Worm (Caenorhabditis elegans) whole organism, early embryonic: ENCODE results near the gene ZK512.1.

ENCODE experiments used
- B0310.2 ChIP-seq: sonication (generic microtip); optimal IDR thresholded peaks from 2 replicates; lab custom pipeline; 2016; ENCODE audit warnings: mild to moderate bottlenecking, missing genetic modification characterization, missing compliant biosample characterization
- F13C5.2 ChIP-seq: sonication (generic microtip); optimal IDR thresholded peaks from 2 replicates; lab custom pipeline; 2017; ENCODE audit warnings: mild to moderate bottlenecking, missing genetic modification characterization, inconsistent platforms, missing compliant biosample characterization
- aly-1 ChIP-seq: sonication (generic microtip); optimal IDR thresholded peaks from 2 replicates; lab custom pipeline; 2016; ENCODE audit warnings: missing genetic modification characterization, missing compliant biosample characterization
- ama-1 ChIP-seq: fragments of 150-350 bp; optimal IDR thresholded peaks from 2 replicates; lab custom pipeline; 2014
- ceh-13 ChIP-seq: fragments of 200-800 bp; sonication (Bioruptor generic); optimal IDR thresholded peaks from 2 replicates; lab custom pipeline; 2018; ENCODE audit warnings: mild to moderate bottlenecking, missing genetic modification characterization, missing compliant biosample characterization
- ceh-36 ChIP-seq: sonication (generic microtip); optimal IDR thresholded peaks from 2 replicates; lab custom pipeline; 2016; ENCODE audit warnings: missing genetic modification characterization, inconsistent platforms, missing compliant biosample characterization
- ets-7 ChIP-seq: sonication (generic microtip); optimal IDR thresholded peaks from 2 replicates; lab custom pipeline; 2016; ENCODE audit warnings: missing genotype, missing genetic modification characterization, missing compliant biosample characterization
- flt-1 ChIP-seq: fragments of 200-800 bp; sonication (Bioruptor generic); IDR thresholded peaks from 2 replicates; pipeline ENCODE4 v1.3.6; 2022; ENCODE audit warnings: missing genetic modification characterization, missing compliant biosample characterization
- hmbx-1 ChIP-seq: sonication (generic microtip); optimal IDR thresholded peaks from 2 replicates; lab custom pipeline; 2016; ENCODE audit warnings: mild to moderate bottlenecking, missing genetic modification characterization, missing compliant biosample characterization
- hmg-4 ChIP-seq: fragments of 200-800 bp; sonication (Bioruptor generic); optimal IDR thresholded peaks from 2 replicates; lab custom pipeline; 2018; ENCODE audit warnings: mild to moderate bottlenecking, missing genetic modification characterization, missing compliant biosample characterization
- hnd-1 ChIP-seq: sonication (generic microtip); optimal IDR thresholded peaks from 2 replicates; lab custom pipeline; 2016; ENCODE audit warnings: missing genetic modification characterization, missing compliant biosample characterization
- pes-1 ChIP-seq: fragments of 200-800 bp; sonication (Bioruptor generic); IDR thresholded peaks from 2 replicates; pipeline ENCODE4 v1.3.6; 2022; ENCODE audit warnings: missing genetic modification reagents, missing genetic modification characterization, missing compliant biosample characterization
- scrt-1 ChIP-seq: fragments of 200-800 bp; sonication (Bioruptor generic); IDR thresholded peaks from 2 replicates; pipeline ENCODE4 v1.3.6; 2022; ENCODE audit warnings: missing genetic modification characterization, missing compliant biosample characterization
- sea-1 ChIP-seq: fragments of 200-800 bp; sonication (Bioruptor generic); conservative IDR thresholded peaks from 2 replicates; pipeline ENCODE4 v1.3.6; 2022; ENCODE audit warnings: missing genetic modification characterization, missing compliant biosample characterization
- tbx-11 ChIP-seq: fragments of 200-800 bp; sonication (Bioruptor generic); IDR thresholded peaks from 2 replicates; pipeline ENCODE4 v1.3.6; 2022; ENCODE audit warnings: missing genetic modification characterization, missing compliant biosample characterization
- tbx-37 ChIP-seq: fragments of 200-800 bp; sonication (Bioruptor generic); conservative IDR thresholded peaks from 2 replicates; pipeline ENCODE4 v1.3.6; 2022; ENCODE audit warnings: missing genetic modification reagents, missing genetic modification characterization, missing compliant biosample characterization
- tra-4 ChIP-seq: sonication (generic microtip); optimal IDR thresholded peaks from 2 replicates; lab custom pipeline; 2017; ENCODE audit warnings: missing genetic modification characterization, missing compliant biosample characterization

Gene ZK512.1

DNA sequence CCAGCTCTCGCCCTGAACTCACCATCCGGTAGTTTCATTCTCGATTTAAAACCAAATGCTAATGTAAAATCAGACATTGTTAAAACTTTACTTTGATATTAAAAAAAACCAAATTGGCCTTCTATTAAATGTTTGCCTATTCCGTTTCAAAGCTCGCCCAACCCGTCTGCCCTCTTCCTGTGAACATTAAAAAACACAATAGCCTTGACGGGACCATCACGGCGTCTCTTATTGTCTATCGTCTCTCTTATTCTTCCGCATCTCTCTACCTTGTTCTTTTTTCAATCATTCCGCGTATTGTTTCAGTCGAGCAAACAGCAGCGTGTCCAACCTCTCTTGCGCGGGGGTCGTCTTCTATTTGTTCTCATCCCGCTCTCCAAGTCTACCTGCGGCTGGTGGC lies at the start of gene ZK512.1:
ZK512.1 (plus strand) TSS at position 301 of the 400 bp plus-strand sequence.
- TF ChIP-seq hmg-4 (GFP tag; lab: Kevin White, UChicago), result peak; percentile 23
- no peak for TF ChIP-seq B0310.2 (tag; lab: Kevin White, UChicago)

DNA sequence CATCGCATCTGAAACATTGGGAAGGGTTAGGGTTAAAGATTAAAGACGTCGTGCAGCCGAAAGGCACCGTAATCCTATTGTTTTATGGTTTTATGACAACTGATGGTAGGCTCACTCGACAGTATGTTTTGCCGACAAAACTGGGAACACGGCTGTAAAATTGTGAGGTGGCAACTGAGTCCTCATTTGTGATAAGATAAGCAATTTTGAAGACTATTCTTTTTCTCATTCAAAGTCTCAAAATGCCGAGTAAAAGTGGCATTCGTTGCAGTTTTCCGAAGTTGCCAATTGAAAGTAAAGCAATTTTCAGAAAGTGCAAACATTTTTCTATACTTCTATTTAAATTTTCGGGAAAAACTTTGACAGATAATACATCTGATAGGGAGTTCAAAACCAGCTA lies 45.0 kb upstream of the ZK512.1 start:
- no peak for TF ChIP-seq ceh-13 (GFP tag; lab: Kevin White, UChicago)
- no peak for TF ChIP-seq flt-1
- no peak for TF ChIP-seq F13C5.2 (tag; lab: Kevin White, UChicago)
- TF ChIP-seq B0310.2 (tag; lab: Kevin White, UChicago), result no peak
- TF ChIP-seq aly-1 (tag; lab: Kevin White, UChicago), result no peak
- TF ChIP-seq hmg-4 (GFP tag; lab: Kevin White, UChicago), result no peak
- no peak for TF ChIP-seq tbx-37 (GFP tag; lab: Robert Waterston, UW)
- TF ChIP-seq ets-7 (tag; lab: Kevin White, UChicago), result no peak
- no peak for TF ChIP-seq tbx-11 (GFP tag; lab: Robert Waterston, UW)
- no peak for TF ChIP-seq sea-1 (GFP tag; lab: Robert Waterston, UW)
- TF ChIP-seq ama-1, result no peak
- TF ChIP-seq tra-4 (tag; lab: Kevin White, UChicago), result no peak
- no peak for TF ChIP-seq pes-1 (GFP tag; lab: Robert Waterston, UW)
- no peak for TF ChIP-seq ceh-36 (tag; lab: Kevin White, UChicago)
- TF ChIP-seq hmbx-1 (tag; lab: Kevin White, UChicago), result no peak
- TF ChIP-seq hnd-1 (tag; lab: Kevin White, UChicago), result no peak

DNA sequence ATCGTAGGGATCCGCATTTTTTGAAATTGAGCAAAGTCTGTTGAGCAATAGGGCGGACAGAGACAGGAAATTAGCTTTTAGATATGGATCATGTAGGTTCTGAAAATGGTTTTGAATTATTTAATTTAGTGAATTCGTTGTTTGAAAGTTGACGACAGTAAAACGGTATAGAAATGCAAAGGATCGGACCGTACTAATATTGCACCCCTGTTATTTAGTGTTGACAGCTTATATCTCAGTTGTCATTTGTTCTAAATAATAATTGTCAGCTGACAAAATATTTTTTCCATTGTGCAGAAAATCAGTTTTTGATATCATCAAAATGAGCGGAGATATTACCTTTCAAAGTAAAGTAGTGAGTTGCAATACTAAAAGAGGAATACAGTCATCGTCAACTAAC lies 43.4 kb upstream of the ZK512.1 start, which contains the start of gene lin-12:
lin-12 (minus strand) TSS at position 101 of the 400 bp plus-strand sequence.
- TF ChIP-seq hmbx-1 (tag; lab: Kevin White, UChicago) (no peak), tbx-37 (GFP tag; lab: Robert Waterston, UW) (no peak), F13C5.2 (tag; lab: Kevin White, UChicago) (no peak), tra-4 (tag; lab: Kevin White, UChicago) (no peak)

DNA sequence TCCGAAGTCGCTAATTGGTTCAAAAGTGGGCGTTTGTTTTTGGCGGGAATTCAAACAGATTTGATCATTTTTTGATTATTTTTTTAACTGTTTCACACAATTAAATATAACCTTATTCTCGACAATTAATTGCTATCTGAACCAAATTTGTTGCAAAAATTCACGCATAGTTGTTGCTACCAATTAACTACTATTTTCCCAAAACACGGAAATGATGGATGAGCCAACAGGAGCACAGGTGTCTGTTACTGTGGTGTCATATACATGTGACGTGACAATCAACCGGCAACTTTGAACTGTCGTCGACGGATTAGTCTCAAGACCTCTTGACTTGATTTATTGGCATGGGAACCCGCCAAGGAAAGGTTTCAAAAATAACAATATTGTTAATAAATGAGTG lies 42.0 kb upstream of the ZK512.1 start:
- TF ChIP-seq hmbx-1 (tag; lab: Kevin White, UChicago), result no peak
- no peak for TF ChIP-seq sea-1 (GFP tag; lab: Robert Waterston, UW)
- no peak for TF ChIP-seq hnd-1 (tag; lab: Kevin White, UChicago)
- TF ChIP-seq ceh-36 (tag; lab: Kevin White, UChicago), result no peak

DNA sequence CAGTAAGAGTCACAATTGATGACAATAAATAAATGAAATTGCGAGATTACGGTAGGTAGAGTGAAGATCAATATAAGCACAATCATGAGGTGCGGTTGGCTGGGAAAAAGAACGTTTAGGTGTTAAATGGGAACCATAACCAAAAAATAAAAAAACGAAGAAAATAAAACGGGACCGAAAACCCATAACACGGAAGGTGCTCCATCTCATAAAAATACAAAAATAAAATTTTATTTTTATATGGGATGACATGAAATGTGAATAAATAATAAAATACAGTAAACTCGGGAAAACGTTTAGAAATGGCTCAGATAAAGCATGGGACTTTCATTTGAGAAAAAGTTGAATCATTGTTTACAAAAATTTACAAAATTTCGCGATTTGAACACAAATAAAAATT lies 39.2 kb upstream of the ZK512.1 start, which contains the start of gene F02A9.7:
F02A9.7 (minus strand) TSS at position 101 of the 400 bp plus-strand sequence.
- TF ChIP-seq ceh-13 (GFP tag; lab: Kevin White, UChicago) (no peak), tbx-11 (GFP tag; lab: Robert Waterston, UW) (no peak), F13C5.2 (tag; lab: Kevin White, UChicago) (no peak), tra-4 (tag; lab: Kevin White, UChicago) (no peak), flt-1 (no peak), hmbx-1 (tag; lab: Kevin White, UChicago) (no peak), hnd-1 (tag; lab: Kevin White, UChicago) (no peak), ama-1 (no peak), scrt-1 (GFP tag; lab: Robert Waterston, UW) (no peak), tbx-37 (GFP tag; lab: Robert Waterston, UW) (no peak), B0310.2 (tag; lab: Kevin White, UChicago) (no peak), ceh-36 (tag; lab: Kevin White, UChicago) (no peak), aly-1 (tag; lab: Kevin White, UChicago) (no peak), pes-1 (GFP tag; lab: Robert Waterston, UW) (no peak), sea-1 (GFP tag; lab: Robert Waterston, UW) (no peak), ets-7 (tag; lab: Kevin White, UChicago) (no peak), hmg-4 (GFP tag; lab: Kevin White, UChicago) (no peak)

ce11 chrIII:9077708-9078107 lies 37.0 kb upstream of the ZK512.1 start, which contains the start of gene F02A9.1:
Gene F02A9.1 (minus strand): TSS chrIII:9077808.
- no peak for TF ChIP-seq hmg-4 (GFP tag; lab: Kevin White, UChicago)

- TF ChIP-seq hmbx-1 (tag; lab: Kevin White, UChicago) (no peak), F13C5.2 (tag; lab: Kevin White, UChicago) (no peak), tra-4 (tag; lab: Kevin White, UChicago) (no peak), ceh-13 (GFP tag; lab: Kevin White, UChicago) (no peak), scrt-1 (GFP tag; lab: Robert Waterston, UW) (no peak), ama-1 (no peak), aly-1 (tag; lab: Kevin White, UChicago) (no peak), flt-1 (no peak), hmg-4 (GFP tag; lab: Kevin White, UChicago) (no peak), tbx-11 (GFP tag; lab: Robert Waterston, UW) (no peak), pes-1 (GFP tag; lab: Robert Waterston, UW) (no peak)
Measured at ce11 chrIII:9080127-9080526, 34.6 kb upstream of the ZK512.1 start.

ce11 chrIII:9081055-9081454 lies 33.7 kb upstream of the ZK512.1 start, which contains the start of gene far-1:
Gene far-1 (minus strand): TSS chrIII:9081179.
- no peak for TF ChIP-seq ama-1
- TF ChIP-seq scrt-1 (GFP tag; lab: Robert Waterston, UW), result no peak
- no peak for TF ChIP-seq hnd-1 (tag; lab: Kevin White, UChicago)
- no peak for TF ChIP-seq pes-1 (GFP tag; lab: Robert Waterston, UW)
- no peak for TF ChIP-seq ceh-36 (tag; lab: Kevin White, UChicago)
- TF ChIP-seq sea-1 (GFP tag; lab: Robert Waterston, UW), result no peak
- TF ChIP-seq hmbx-1 (tag; lab: Kevin White, UChicago), result no peak
- TF ChIP-seq B0310.2 (tag; lab: Kevin White, UChicago), result no peak
- TF ChIP-seq ets-7 (tag; lab: Kevin White, UChicago), result no peak
- no peak for TF ChIP-seq hmg-4 (GFP tag; lab: Kevin White, UChicago)
- TF ChIP-seq tra-4 (tag; lab: Kevin White, UChicago), result no peak
- TF ChIP-seq tbx-11 (GFP tag; lab: Robert Waterston, UW), result no peak
- no peak for TF ChIP-seq flt-1
- TF ChIP-seq ceh-13 (GFP tag; lab: Kevin White, UChicago), result no peak
- TF ChIP-seq aly-1 (tag; lab: Kevin White, UChicago), result no peak
